Worm (Caenorhabditis elegans) whole organism, young adult: ENCODE results near the gene cest-8.

Source experiments
- D2030.7 ChIP-seq: fragments of 200-800 bp; sonication (Bioruptor generic); IDR thresholded peaks from 2 replicates; pipeline ENCODE4 v1.3.6; 2022; ENCODE audit warnings: missing genetic modification reagents, missing genetic modification characterization, missing compliant biosample characterization
- F10E7.11 ChIP-seq: sonication (generic microtip); optimal IDR thresholded peaks from 2 replicates; lab custom pipeline; 2017; ENCODE audit warnings: mild to moderate bottlenecking, missing genetic modification characterization, moderate library complexity, missing compliant biosample characterization
- F23B12.7 ChIP-seq: sonication (generic microtip); optimal IDR thresholded peaks from 2 replicates; lab custom pipeline; 2017; ENCODE audit warnings: missing genetic modification characterization, mild to moderate bottlenecking, missing compliant biosample characterization, antibody characterized with exemption, moderate library complexity; ENCODE audit not compliant: insufficient read depth
- F52B5.7 ChIP-seq: sonication (generic microtip); optimal IDR thresholded peaks from 2 replicates; lab custom pipeline; 2016; ENCODE audit warnings: mild to moderate bottlenecking, missing genetic modification characterization, missing compliant biosample characterization
- F57A8.1 ChIP-seq: fragments of 200-800 bp; sonication (Bioruptor generic); optimal IDR thresholded peaks from 2 replicates; lab custom pipeline; 2018; ENCODE audit warnings: mild to moderate bottlenecking, missing genetic modification characterization, moderate library complexity, missing compliant biosample characterization
- Y79H2A.3 ChIP-seq: fragments of 200-800 bp; sonication (Bioruptor generic); conservative IDR thresholded peaks from 2 replicates; pipeline ENCODE4 v1.3.6; 2022; ENCODE audit warnings: missing genetic modification reagents, missing genetic modification characterization, missing compliant biosample characterization
- attf-6 ChIP-seq: fragments of 200-800 bp; sonication (Bioruptor generic); IDR thresholded peaks from 2 replicates; pipeline ENCODE4 v1.3.6; 2022; ENCODE audit warnings: missing genetic modification reagents, missing genetic modification characterization, missing compliant biosample characterization
- cebp-2 ChIP-seq: fragments of 200-800 bp; sonication (Bioruptor generic); IDR thresholded peaks from 2 replicates; pipeline ENCODE4 v1.3.6; 2022; ENCODE audit warnings: missing genetic modification characterization, missing compliant biosample characterization
- ceh-91 ChIP-seq: fragments of 200-800 bp; sonication (Bioruptor generic); IDR thresholded peaks from 2 replicates; pipeline ENCODE4 v1.3.6; 2022; ENCODE audit warnings: missing genetic modification reagents, missing genetic modification characterization, missing compliant biosample characterization
- chd-7 ChIP-seq: sonication (generic microtip); optimal IDR thresholded peaks from 2 replicates; lab custom pipeline; 2016; ENCODE audit warnings: mild to moderate bottlenecking, missing genetic modification characterization, moderate library complexity, missing compliant biosample characterization
- dox-1 ChIP-seq: fragments of 200-800 bp; sonication (Bioruptor generic); IDR thresholded peaks from 2 replicates; pipeline ENCODE4 v1.3.6; 2022; ENCODE audit warnings: missing genetic modification reagents, missing genetic modification characterization, missing compliant biosample characterization
- efl-1 ChIP-seq: fragments of 150-350 bp; optimal IDR thresholded peaks from 2 replicates; lab custom pipeline; 2014; ENCODE audit warnings: missing biosample characterization, missing genetic modification reagents, missing genetic modification characterization
- egl-44 ChIP-seq: fragments of 200-800 bp; sonication (Bioruptor generic); IDR thresholded peaks from 2 replicates; pipeline ENCODE4 v1.3.6; 2022; ENCODE audit warnings: missing genetic modification reagents, missing genetic modification characterization, missing compliant biosample characterization
- fkh-3 ChIP-seq: sonication (generic microtip); optimal IDR thresholded peaks from 2 replicates; lab custom pipeline; 2016; ENCODE audit warnings: mild to moderate bottlenecking, missing genetic modification characterization, missing compliant biosample characterization
- gei-17 ChIP-seq: fragments of 200-800 bp; sonication (Bioruptor generic); optimal IDR thresholded peaks from 2 replicates; lab custom pipeline; 2018; ENCODE audit warnings: mild to moderate bottlenecking, missing genetic modification characterization, missing compliant biosample characterization
- him-1 ChIP-seq: sonication (generic microtip); optimal IDR thresholded peaks from 2 replicates; lab custom pipeline; 2016; ENCODE audit warnings: missing genotype, missing genetic modification reagents, missing genetic modification characterization, missing compliant biosample characterization
- hlh-26 ChIP-seq: fragments of 200-800 bp; sonication (Bioruptor generic); conservative IDR thresholded peaks from 2 replicates; pipeline ENCODE4 v1.3.6; 2022; ENCODE audit warnings: missing genetic modification reagents, missing genetic modification characterization, missing compliant biosample characterization
- lag-1 ChIP-seq: fragments of 200-800 bp; sonication (Bioruptor generic); IDR thresholded peaks from 2 replicates; pipeline ENCODE4 v1.3.6; 2022; ENCODE audit warnings: missing genetic modification reagents, missing genetic modification characterization, missing compliant biosample characterization
- lin-26 ChIP-seq: fragments of 200-800 bp; sonication (Bioruptor generic); IDR thresholded peaks from 2 replicates; pipeline ENCODE4 v1.3.6; 2022; ENCODE audit warnings: missing genetic modification reagents, missing genetic modification characterization, missing compliant biosample characterization
- lin-54 ChIP-seq: fragments of 200-800 bp; sonication (Bioruptor generic); optimal IDR thresholded peaks from 2 replicates; lab custom pipeline; 2018; ENCODE audit warnings: mild to moderate bottlenecking, missing genetic modification characterization, missing compliant biosample characterization
- madf-6 ChIP-seq: fragments of 200-800 bp; sonication (Bioruptor generic); IDR thresholded peaks from 2 replicates; pipeline ENCODE4 v1.3.6; 2022; ENCODE audit warnings: missing genetic modification reagents, missing genetic modification characterization, missing compliant biosample characterization
- mxl-1 ChIP-seq: sonication (generic microtip); optimal IDR thresholded peaks from 2 replicates; lab custom pipeline; 2016; ENCODE audit warnings: missing genetic modification characterization, missing compliant biosample characterization
- nhr-80 ChIP-seq: sonication (generic microtip); optimal IDR thresholded peaks from 2 replicates; lab custom pipeline; 2016; ENCODE audit warnings: missing genetic modification characterization, missing compliant biosample characterization
- rpc-1 ChIP-seq, 2 experiments: fragments of 150-350 bp in 1 of 2; sonication (generic microtip) in 1 of 2; optimal IDR thresholded peaks; 2 replicates each; lab custom pipeline; 2014 to 2018; ENCODE audit warnings: missing biosample characterization in 1 of 2, missing genetic modification characterization in 1 of 2, missing genetic modification reagents in 1 of 2, missing genotype in 1 of 2
- snpc-1.3 ChIP-seq: sonication (generic microtip); optimal IDR thresholded peaks from 2 replicates; lab custom pipeline; 2017; ENCODE audit warnings: missing genetic modification characterization, mild to moderate bottlenecking, missing compliant biosample characterization, antibody characterized with exemption, moderate library complexity, missing genotype, missing genetic modification reagents; ENCODE audit not compliant: insufficient read depth
- snpc-3.4 ChIP-seq: sonication (generic microtip); optimal IDR thresholded peaks from 2 replicates; lab custom pipeline; 2017; ENCODE audit warnings: missing genetic modification characterization, mild to moderate bottlenecking, missing compliant biosample characterization, antibody characterized with exemption, moderate library complexity, missing genotype, missing genetic modification reagents
- somi-1 ChIP-seq: fragments of 200-800 bp; sonication (Bioruptor generic); optimal IDR thresholded peaks from 2 replicates; lab custom pipeline; 2018; ENCODE audit warnings: mild to moderate bottlenecking, missing genetic modification characterization, missing compliant biosample characterization
- unc-130 ChIP-seq: sonication (generic microtip); optimal IDR thresholded peaks from 2 replicates; lab custom pipeline; 2016; ENCODE audit warnings: missing genetic modification reagents, missing genetic modification characterization, missing compliant biosample characterization
- zfh-2 ChIP-seq: fragments of 200-800 bp; sonication (Bioruptor generic); conservative IDR thresholded peaks from 2 replicates; pipeline ENCODE4 v1.3.6; 2022; ENCODE audit warnings: missing genetic modification reagents, missing genetic modification characterization, missing compliant biosample characterization
- ztf-22 ChIP-seq: fragments of 200-800 bp; sonication (Bioruptor generic); optimal IDR thresholded peaks from 2 replicates; lab custom pipeline; 2018; ENCODE audit warnings: mild to moderate bottlenecking, missing genetic modification characterization, moderate library complexity, missing compliant biosample characterization
- ztf-28 ChIP-seq: fragments of 200-800 bp; sonication (Bioruptor generic); IDR thresholded peaks from 2 replicates; pipeline ENCODE4 v1.3.6; 2022; ENCODE audit warnings: missing genetic modification reagents, missing genetic modification characterization, missing compliant biosample characterization
- ztf-6 ChIP-seq: fragments of 200-800 bp; sonication (Bioruptor generic); IDR thresholded peaks from 2 replicates; pipeline ENCODE4 v1.3.6; 2022; ENCODE audit warnings: missing genetic modification reagents, missing genetic modification characterization, missing compliant biosample characterization

The cest-8 gene

ce11 chrX:12241457-12241856 lies 22.0 kb downstream of the cest-8 start, which contains the start of gene cest-3:
Gene cest-3, plus strand, starts transcription at chrX:12241646.
- no peak for TF ChIP-seq F10E7.11 (tag; lab: Kevin White, UChicago)
- TF ChIP-seq nhr-80 (tag; lab: Kevin White, UChicago), result peak; percentile 68
- no peak for TF ChIP-seq attf-6 (GFP tag; lab: Robert Waterston, UW)
- TF ChIP-seq ztf-22, result no peak
- TF ChIP-seq fkh-3, result no peak
- TF ChIP-seq cebp-2 (GFP tag; lab: Robert Waterston, UW), result no peak
- no peak for TF ChIP-seq mxl-1
- TF ChIP-seq, all 124 proteins: peak for 1

DNA sequence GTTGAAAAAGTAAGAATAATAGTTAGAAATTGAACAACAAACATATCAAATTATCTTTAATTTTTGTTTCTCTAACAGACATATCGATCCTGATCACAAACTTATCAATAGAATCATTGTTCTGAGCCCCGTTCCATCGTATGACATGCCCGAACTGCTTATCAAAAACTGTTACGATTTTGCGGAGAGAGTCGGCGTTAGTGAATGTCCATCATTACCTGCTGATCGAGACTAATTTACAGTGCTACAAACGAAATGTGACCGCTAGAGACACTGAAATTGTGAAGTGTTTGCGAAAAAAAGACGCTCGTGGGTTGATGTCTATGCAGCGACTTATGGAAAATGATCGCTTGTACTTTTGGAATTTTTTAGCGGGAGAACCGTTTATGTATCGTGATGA lies 23.4 kb downstream of the cest-8 start:
- TF ChIP-seq rpc-1 (optimal IDR thresholded peaks at IDR 0.05; lab: Kevin White, UChicago), result no peak
- no peak for TF ChIP-seq rpc-1 (tag; optimal IDR thresholded peaks at IDR 0.05; lab: Kevin White, UChicago)
- peak; percentile 82 for TF ChIP-seq nhr-80 (tag; lab: Kevin White, UChicago)
- TF ChIP-seq ztf-28 (GFP tag; lab: Robert Waterston, UW), result no peak
- TF ChIP-seq, all 124 proteins: peak for 1

DNA sequence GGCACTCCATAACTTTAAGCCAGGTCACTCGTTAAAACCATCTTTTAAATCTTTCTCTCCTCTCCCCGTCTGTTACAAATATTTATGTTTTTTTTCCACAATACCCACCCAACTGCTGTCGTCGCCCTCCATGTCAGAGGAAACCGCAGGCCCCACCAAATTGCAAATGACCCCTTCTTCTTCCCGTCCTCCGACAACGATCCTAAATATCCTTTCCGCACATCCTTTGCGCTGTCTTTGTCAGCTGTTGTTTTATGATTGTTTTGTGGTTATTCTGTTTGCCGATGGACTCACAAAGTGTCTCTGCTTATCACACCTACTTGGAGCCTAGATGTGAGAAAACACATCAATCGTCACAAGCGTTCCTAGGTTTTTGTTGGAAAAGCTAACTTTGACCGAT lies 28.7 kb downstream of the cest-8 start:
- TF ChIP-seq lin-26 (GFP tag; lab: Robert Waterston, UW) (no peak), F23B12.7 (tag; lab: Kevin White, UChicago) (no peak), cebp-2 (GFP tag; lab: Robert Waterston, UW) (no peak), ztf-6 (no peak), lin-54 (GFP tag; lab: Kevin White, UChicago) (no peak), Y79H2A.3 (GFP tag; lab: Robert Waterston, UW) (no peak), madf-6 (GFP tag; lab: Robert Waterston, UW) (no peak), F57A8.1 (GFP tag; lab: Kevin White, UChicago) (no peak), unc-130 (GFP tag; lab: Kevin White, UChicago) (no peak), dox-1 (GFP tag; lab: Robert Waterston, UW) (no peak), somi-1 (GFP tag; lab: Kevin White, UChicago) (no peak), lag-1 (GFP tag; lab: Robert Waterston, UW) (no peak), D2030.7 (no peak), F52B5.7 (tag; lab: Kevin White, UChicago) (no peak)

DNA sequence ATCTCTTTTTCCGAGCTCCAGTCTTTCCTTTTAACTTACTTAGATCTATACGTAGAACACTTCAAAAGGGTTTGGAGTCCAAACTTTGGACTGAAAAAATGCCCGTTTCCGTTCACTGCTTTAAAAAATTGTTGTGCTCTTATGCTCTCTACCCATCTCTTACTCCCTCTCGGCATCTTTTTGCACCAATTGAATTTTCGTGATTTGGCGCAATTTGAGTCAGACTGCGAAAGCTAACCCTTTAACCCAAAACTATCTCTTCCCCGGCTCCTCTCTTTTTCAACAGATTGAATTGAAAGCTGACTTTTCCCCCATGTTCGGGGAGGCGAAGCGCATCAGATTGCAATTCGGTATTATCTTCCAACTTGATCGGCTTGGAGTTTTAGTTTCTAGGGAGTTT lies 32.7 kb downstream of the cest-8 start:
- TF ChIP-seq egl-44 (no peak), gei-17 (GFP tag; lab: Kevin White, UChicago) (no peak), ceh-91 (GFP tag; lab: Robert Waterston, UW) (no peak), F23B12.7 (tag; lab: Kevin White, UChicago) (no peak), hlh-26 (GFP tag; lab: Robert Waterston, UW) (no peak), ztf-22 (no peak), F10E7.11 (tag; lab: Kevin White, UChicago) (no peak), D2030.7 (no peak), fkh-3 (no peak), snpc-1.3 (tag; lab: Kevin White, UChicago) (no peak), snpc-3.4 (tag; lab: Kevin White, UChicago) (no peak), chd-7 (no peak), efl-1 (no peak)

DNA sequence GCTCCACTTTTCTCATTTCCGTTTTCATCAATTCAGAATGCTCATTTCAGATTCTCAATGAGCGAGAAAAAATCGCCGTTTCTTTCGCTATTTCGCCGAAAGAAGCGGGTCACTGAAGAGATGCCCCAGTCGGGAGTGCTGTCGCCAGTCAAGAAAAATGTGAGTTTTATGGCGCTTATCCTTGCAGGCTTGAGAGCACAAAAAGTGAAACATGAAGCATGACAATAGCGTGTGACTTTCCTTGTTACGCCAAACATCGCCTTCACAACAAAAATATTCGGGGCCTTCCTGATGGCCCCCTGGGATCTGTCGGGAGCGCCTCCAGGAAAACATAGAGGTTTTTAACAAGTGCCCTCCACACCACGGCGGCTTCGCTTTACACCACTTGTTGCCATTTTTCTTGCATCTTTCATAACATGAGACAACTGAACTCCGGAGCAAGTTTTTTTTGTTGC lies 37.2 kb downstream of the cest-8 start, which contains the start of gene E01G6.2:
E01G6.2 (plus strand) TSS at position 51 of the 455 bp plus-strand sequence.
- TF ChIP-seq zfh-2 (GFP tag; lab: Robert Waterston, UW) (peak; percentile 50), him-1 (tag; lab: Kevin White, UChicago) (no peak)
